Fruit fly (Drosophila melanogaster) whole organism, embryonic: ENCODE data around the gene Rrp47.

Source experiments
- ATbp ChIP-seq: fragments of 200-800 bp; sonication (Bioruptor generic); optimal IDR thresholded peaks from 2 replicates; lab custom pipeline; 2017; ENCODE audit warnings: missing biosample characterization, mild to moderate bottlenecking, missing genetic modification characterization, missing genetic modification reagents
- CG10321 ChIP-seq: fragments of 200-800 bp; sonication (Bioruptor generic); IDR thresholded peaks from 2 replicates; pipeline ENCODE4 v1.3.6; 2022; ENCODE audit warnings: missing biosample characterization, missing genetic modification characterization
- CG11723 ChIP-seq: fragments of 200-800 bp; sonication (Bioruptor generic); optimal IDR thresholded peaks from 2 replicates; lab custom pipeline; 2017; ENCODE audit warnings: missing biosample characterization, mild to moderate bottlenecking, missing genetic modification characterization
- CG12769 ChIP-seq: fragments of 200-800 bp; sonication (Bioruptor generic); optimal IDR thresholded peaks from 2 replicates; lab custom pipeline; 2019; ENCODE audit warnings: missing biosample characterization, mild to moderate bottlenecking, missing genetic modification characterization, moderate library complexity
- CG14860 ChIP-seq: fragments of 200-800 bp; sonication (Bioruptor generic); IDR thresholded peaks from 3 replicates; pipeline ENCODE4 v1.3.6; 2022; ENCODE audit warnings: missing biosample characterization, missing genetic modification characterization; ENCODE audit not compliant: partially characterized antibody
- CG1529 ChIP-seq: fragments of 200-800 bp; sonication (Bioruptor generic); optimal IDR thresholded peaks from 3 replicates; lab custom pipeline; 2018; ENCODE audit warnings: missing biosample characterization, missing genetic modification characterization
- CG17385 ChIP-seq: fragments of 200-800 bp; sonication (Bioruptor generic); optimal IDR thresholded peaks from 3 replicates; lab custom pipeline; 2018; ENCODE audit warnings: missing biosample characterization, mild to moderate bottlenecking, missing genetic modification characterization
- CG17912 ChIP-seq: fragments of 200-800 bp; sonication (Bioruptor generic); optimal IDR thresholded peaks from 2 replicates; lab custom pipeline; 2018; ENCODE audit warnings: missing biosample characterization, mild to moderate bottlenecking, missing genetic modification characterization
- CG18262 ChIP-seq: fragments of 200-800 bp; optimal IDR thresholded peaks from 3 replicates; lab custom pipeline; 2019; ENCODE audit warnings: missing biosample characterization, mild to moderate bottlenecking, missing genetic modification characterization, moderate library complexity
- CG18599 ChIP-seq: fragments of 200-800 bp; sonication (Bioruptor generic); optimal IDR thresholded peaks from 3 replicates; lab custom pipeline; 2017; ENCODE audit warnings: missing biosample characterization, missing genetic modification characterization, mild to moderate bottlenecking, moderate library complexity, missing genetic modification reagents
- CG2202 ChIP-seq: fragments of 200-800 bp; sonication (Bioruptor generic); optimal IDR thresholded peaks from 2 replicates; lab custom pipeline; 2018; ENCODE audit warnings: missing biosample characterization, mild to moderate bottlenecking, missing genetic modification characterization
- CG3163 ChIP-seq: fragments of 200-800 bp; sonication (Bioruptor generic); optimal IDR thresholded peaks from 3 replicates; lab custom pipeline; 2016; ENCODE audit warnings: missing biosample characterization, missing genetic modification characterization
- CG4328 ChIP-seq: fragments of 200-800 bp; sonication (Bioruptor generic); optimal IDR thresholded peaks from 3 replicates; lab custom pipeline; 2017; ENCODE audit warnings: missing biosample characterization, missing genetic modification reagents, missing genetic modification characterization
- CG4360 ChIP-seq: fragments of 200-800 bp; sonication (Bioruptor generic); IDR thresholded peaks from 2 replicates; pipeline ENCODE4 v1.3.6; 2022; ENCODE audit warnings: missing biosample characterization, missing genetic modification characterization
- CG4707 ChIP-seq: fragments of 200-800 bp; sonication (Bioruptor generic); optimal IDR thresholded peaks from 2 replicates; lab custom pipeline; 2018; ENCODE audit warnings: missing biosample characterization, mild to moderate bottlenecking, missing genetic modification characterization, moderate library complexity
- CG6175 ChIP-seq: fragments of 200-800 bp; sonication (Bioruptor generic); IDR thresholded peaks from 3 replicates; pipeline ENCODE4 v1.3.6; 2022; ENCODE audit warnings: missing biosample characterization, missing genetic modification characterization
- CG6254 ChIP-seq: fragments of 200-800 bp; sonication (Bioruptor generic); optimal IDR thresholded peaks from 3 replicates; lab custom pipeline; 2017; ENCODE audit warnings: mild to moderate bottlenecking, missing biosample characterization, missing genetic modification reagents, missing genetic modification characterization
- CG6272 ChIP-seq: fragments of 200-800 bp; sonication (Bioruptor generic); IDR thresholded peaks from 2 replicates; pipeline ENCODE4 v1.3.6; 2022; ENCODE audit warnings: missing biosample characterization, missing genetic modification characterization
- CG6813 ChIP-seq: fragments of 200-800 bp; sonication (Bioruptor generic); optimal IDR thresholded peaks from 2 replicates; lab custom pipeline; 2017; ENCODE audit warnings: missing biosample characterization, missing genetic modification characterization, mild to moderate bottlenecking, moderate library complexity, missing genetic modification reagents
- CG7357 ChIP-seq: fragments of 200-800 bp; sonication (Bioruptor generic); IDR thresholded peaks from 3 replicates; pipeline ENCODE4 v1.3.6; 2022; ENCODE audit warnings: missing biosample characterization, missing genetic modification characterization
- CG7786 ChIP-seq: fragments of 200-800 bp; sonication (Bioruptor generic); optimal IDR thresholded peaks from 2 replicates; lab custom pipeline; 2016; ENCODE audit warnings: missing biosample characterization, missing genetic modification characterization
- CG7963 ChIP-seq: fragments of 200-800 bp; sonication (Bioruptor generic); IDR thresholded peaks from 3 replicates; pipeline ENCODE4 v1.3.6; 2022; ENCODE audit warnings: missing biosample characterization, missing genetic modification characterization; ENCODE audit not compliant: partially characterized antibody
- D ChIP-seq, 2 experiments: fragments of 200-800 bp in 1 of 2; fragments of >200 bp in 1 of 2; sonication (Bioruptor generic) in 1 of 2; optimal IDR thresholded peaks; 2 replicates in 1 of 2; 3 replicates in 1 of 2; lab custom pipeline; 2017; ENCODE audit warnings: mild to moderate bottlenecking in 1 of 2, missing biosample characterization in 1 of 2, missing genetic modification characterization in 1 of 2, missing genetic modification reagents in 1 of 2
- D19A ChIP-seq: fragments of 200-800 bp; optimal IDR thresholded peaks from 3 replicates; lab custom pipeline; 2019; ENCODE audit warnings: missing biosample characterization, mild to moderate bottlenecking, missing genetic modification characterization, moderate library complexity
- D19B ChIP-seq: fragments of 200-800 bp; sonication (Bioruptor generic); optimal IDR thresholded peaks from 2 replicates; lab custom pipeline; 2017; ENCODE audit warnings: missing biosample characterization, mild to moderate bottlenecking, missing genetic modification characterization
- Deaf1 ChIP-seq: fragments of 200-800 bp; optimal IDR thresholded peaks from 3 replicates; lab custom pipeline; 2019; ENCODE audit warnings: missing biosample characterization, mild to moderate bottlenecking, missing genetic modification characterization, moderate library complexity
- H2.0 ChIP-seq: fragments of 200-800 bp; sonication (Bioruptor generic); IDR thresholded peaks from 2 replicates; pipeline ENCODE4 v1.3.6; 2022; ENCODE audit warnings: missing biosample characterization, missing genetic modification characterization
- HmgD ChIP-seq: fragments of 200-800 bp; sonication (Bioruptor generic); optimal IDR thresholded peaks from 3 replicates; lab custom pipeline; 2016; ENCODE audit warnings: missing biosample characterization, missing genetic modification characterization
- Hr39 ChIP-seq: fragments of >200 bp; optimal IDR thresholded peaks from 2 replicates; lab custom pipeline; 2017
- Nf-YC ChIP-seq: fragments of 200-800 bp; optimal IDR thresholded peaks from 3 replicates; lab custom pipeline; 2019; ENCODE audit warnings: missing biosample characterization, mild to moderate bottlenecking, missing genetic modification characterization, moderate library complexity
- PHDP ChIP-seq: fragments of 200-800 bp; sonication (Bioruptor generic); optimal IDR thresholded peaks from 3 replicates; lab custom pipeline; 2018; ENCODE audit warnings: missing biosample characterization, mild to moderate bottlenecking, missing genetic modification characterization, moderate library complexity
- Ssrp ChIP-seq: fragments of 200-800 bp; sonication (Bioruptor generic); optimal IDR thresholded peaks from 2 replicates; lab custom pipeline; 2018; ENCODE audit warnings: missing biosample characterization, mild to moderate bottlenecking, missing genetic modification characterization, moderate library complexity
- Trl ChIP-seq, 3 experiments: fragments of >200 bp in 2 of 3; fragments of 200-800 bp in 1 of 3; sonication (Bioruptor generic) in 1 of 3; optimal IDR thresholded peaks; 2 replicates in 1 of 3; 3 replicates in 2 of 3; lab custom pipeline; 2016 to 2017; ENCODE audit warnings: missing biosample characterization in 1 of 3, missing genetic modification characterization in 1 of 3
- az2 ChIP-seq: fragments of 200-800 bp; sonication (Bioruptor generic); optimal IDR thresholded peaks from 3 replicates; lab custom pipeline; 2016; ENCODE audit warnings: missing biosample characterization, missing genetic modification characterization
- btn ChIP-seq: fragments of 200-800 bp; sonication (Bioruptor generic); optimal IDR thresholded peaks from 2 replicates; lab custom pipeline; 2016; ENCODE audit warnings: missing biosample characterization, missing genetic modification characterization
- chm ChIP-seq: fragments of 200-800 bp; sonication (Bioruptor generic); IDR thresholded peaks from 2 replicates; pipeline ENCODE4 v1.3.6; 2022; ENCODE audit warnings: missing biosample characterization, missing genetic modification characterization
- danr ChIP-seq: fragments of 200-800 bp; sonication (Bioruptor generic); IDR thresholded peaks from 2 replicates; pipeline ENCODE4 v1.3.6; 2022; ENCODE audit warnings: missing biosample characterization, missing genetic modification characterization
- ewg ChIP-seq: fragments of 200-800 bp; sonication (Bioruptor generic); optimal IDR thresholded peaks from 3 replicates; lab custom pipeline; 2017; ENCODE audit warnings: mild to moderate bottlenecking, missing biosample characterization, missing genetic modification reagents, missing genetic modification characterization
- h ChIP-seq: fragments of >200 bp; optimal IDR thresholded peaks from 2 replicates; lab custom pipeline; 2017
- kah ChIP-seq: fragments of 200-800 bp; sonication (Bioruptor generic); optimal IDR thresholded peaks from 2 replicates; lab custom pipeline; 2018; ENCODE audit warnings: missing biosample characterization, mild to moderate bottlenecking, missing genetic modification characterization
- lab ChIP-seq: fragments of 200-800 bp; sonication (Bioruptor generic); optimal IDR thresholded peaks from 3 replicates; lab custom pipeline; 2017; ENCODE audit warnings: missing biosample characterization, missing genetic modification characterization, mild to moderate bottlenecking, moderate library complexity, missing genetic modification reagents
- mam ChIP-seq: fragments of 200-800 bp; sonication (Bioruptor generic); optimal IDR thresholded peaks from 3 replicates; lab custom pipeline; 2016; ENCODE audit warnings: missing biosample characterization, missing genetic modification characterization
- nmo ChIP-seq: fragments of 200-800 bp; sonication (Bioruptor generic); optimal IDR thresholded peaks from 2 replicates; lab custom pipeline; 2018; ENCODE audit warnings: missing biosample characterization, mild to moderate bottlenecking, missing genetic modification characterization, moderate library complexity
- pfk ChIP-seq: fragments of 200-800 bp; sonication (Bioruptor generic); optimal IDR thresholded peaks from 2 replicates; lab custom pipeline; 2018; ENCODE audit warnings: missing biosample characterization, mild to moderate bottlenecking, missing genetic modification characterization, moderate library complexity
- prd ChIP-seq, 3 experiments: fragments of >200 bp in 2 of 3; fragments of 200-800 bp in 1 of 3; sonication (Bioruptor generic) in 1 of 3; optimal IDR thresholded peaks in 2 of 3; IDR thresholded peaks in 1 of 3; 2 replicates in 2 of 3; 3 replicates in 1 of 3; pipeline versions ENCODE4 v1.3.6 to Lab custom; 2017 to 2022; ENCODE audit warnings: missing biosample characterization in 1 of 3, missing genetic modification characterization in 1 of 3
- stc ChIP-seq: fragments of 200-800 bp; sonication (Bioruptor generic); IDR thresholded peaks from 2 replicates; pipeline ENCODE4 v1.3.6; 2022; ENCODE audit warnings: missing biosample characterization, missing genetic modification characterization
- tup ChIP-seq: fragments of 200-800 bp; sonication (Bioruptor generic); optimal IDR thresholded peaks from 2 replicates; lab custom pipeline; 2016; ENCODE audit warnings: missing biosample characterization, mild to moderate bottlenecking, missing genetic modification characterization, moderate library complexity
- twi ChIP-seq: fragments of 200-800 bp; optimal IDR thresholded peaks from 2 replicates; lab custom pipeline; 2019; ENCODE audit warnings: missing biosample characterization, mild to moderate bottlenecking, missing genetic modification characterization, moderate library complexity

Rrp47 gene

dm6 chrX:15933504-15934225 lies 11.0 kb upstream of the Rrp47 start, which contains the start of gene Ranbp16 (continued):
- TF ChIP-seq prd (optimal IDR thresholded peaks at IDR 0.05; lab: Kevin White, UChicago), result no peak
- TF ChIP-seq prd (GFP tag; IDR thresholded peaks at IDR 0.05; lab: Robert Waterston, UW), result no peak; the same call in 2 of the 3 replicates
- TF ChIP-seq CG17912 (GFP tag; lab: Kevin White, UChicago), result no peak
- TF ChIP-seq CG11723 (GFP tag; lab: Kevin White, UChicago), result peak; percentile 12
- TF ChIP-seq D19B (GFP tag; lab: Kevin White, UChicago), result peak; percentile 56
- no peak for TF ChIP-seq lab (GFP tag; lab: Kevin White, UChicago)
- no peak for TF ChIP-seq CG17385 (GFP tag; lab: Kevin White, UChicago)
- no peak for TF ChIP-seq CG7786 (GFP tag; lab: Kevin White, UChicago)
- TF ChIP-seq ewg (GFP tag; lab: Kevin White, UChicago), result no peak
- TF ChIP-seq CG6175, result no peak
- no peak for TF ChIP-seq H2.0 (GFP tag; lab: Robert Waterston, UW)
- TF ChIP-seq CG18599 (GFP tag; lab: Kevin White, UChicago), result no peak
- TF ChIP-seq Ssrp, result no peak
- no peak for TF ChIP-seq CG3163 (GFP tag; lab: Kevin White, UChicago)
- no peak for TF ChIP-seq CG4707
- no peak for TF ChIP-seq CG6254
- TF ChIP-seq nmo, result no peak
- TF ChIP-seq PHDP (tag; lab: Kevin White, UChicago), result no peak
- no peak for TF ChIP-seq CG12769 (tag; lab: Kevin White, UChicago)
- no peak for TF ChIP-seq btn (GFP tag; lab: Kevin White, UChicago)
- no peak for TF ChIP-seq CG4360 (GFP tag; lab: Robert Waterston, UW)
- TF ChIP-seq CG4328, result no peak
- peak; percentile 54; the same call in 2 of the 3 replicates for TF ChIP-seq CG14860 (GFP tag; lab: Robert Waterston, UW)
- TF ChIP-seq tup, result no peak
- TF ChIP-seq CG10321 (GFP tag; lab: Robert Waterston, UW), result no peak
- TF ChIP-seq kah (GFP tag; lab: Kevin White, UChicago), result no peak
- no peak for TF ChIP-seq stc (GFP tag; lab: Robert Waterston, UW)
- TF ChIP-seq pfk, result peak; percentile 72
- TF ChIP-seq D (optimal IDR thresholded peaks at IDR 0.05; lab: Kevin White, UChicago), result no peak
- TF ChIP-seq D (GFP tag; optimal IDR thresholded peaks at IDR 0.05; lab: Kevin White, UChicago), result no peak
- no peak for TF ChIP-seq ATbp (GFP tag; lab: Kevin White, UChicago)
- TF ChIP-seq CG6813 (GFP tag; lab: Kevin White, UChicago), result no peak
- TF ChIP-seq Trl (optimal IDR thresholded peaks at IDR 0.05; lab: Kevin White, UChicago), result no peak
- TF ChIP-seq Trl (GFP tag; optimal IDR thresholded peaks at IDR 0.05; lab: Kevin White, UChicago), result no peak
- no peak for TF ChIP-seq az2 (GFP tag; lab: Kevin White, UChicago)
- TF ChIP-seq D19A (tag; lab: Kevin White, UChicago), result no peak
- TF ChIP-seq HmgD (GFP tag; lab: Kevin White, UChicago), result no peak
- TF ChIP-seq Hr39 (lab: Kevin White, UChicago), result no peak
- TF ChIP-seq chm, result no peak
- TF ChIP-seq danr (GFP tag; lab: Robert Waterston, UW), result no peak
- no peak for TF ChIP-seq twi (tag; lab: Kevin White, UChicago)
- TF ChIP-seq Nf-YC (tag; lab: Kevin White, UChicago), result no peak
- no peak for TF ChIP-seq CG6272 (GFP tag; lab: Robert Waterston, UW)
- TF ChIP-seq h (lab: Kevin White, UChicago), result no peak
- TF ChIP-seq Deaf1 (tag; lab: Kevin White, UChicago), result no peak
- no peak for TF ChIP-seq CG1529 (GFP tag; lab: Kevin White, UChicago)
- TF ChIP-seq CG18262 (tag; lab: Kevin White, UChicago), result no peak
- no peak for TF ChIP-seq CG2202 (tag; lab: Kevin White, UChicago)
- TF ChIP-seq CG7357 (GFP tag; lab: Robert Waterston, UW), result peak; percentile 76
- TF ChIP-seq mam (GFP tag; lab: Kevin White, UChicago), result no peak
- TF ChIP-seq CG7963 (GFP tag; lab: Robert Waterston, UW), result peak; percentile 58; the same call in 2 of the 3 replicates
